Worm (Caenorhabditis elegans): ENCODE data around the gene F54C8.7.
"Not testable (repeated sequence)": the region's sequence is repeated elsewhere in the genome, so short reads cannot be mapped to it uniquely, and the experiment has no call there.

DNA sequence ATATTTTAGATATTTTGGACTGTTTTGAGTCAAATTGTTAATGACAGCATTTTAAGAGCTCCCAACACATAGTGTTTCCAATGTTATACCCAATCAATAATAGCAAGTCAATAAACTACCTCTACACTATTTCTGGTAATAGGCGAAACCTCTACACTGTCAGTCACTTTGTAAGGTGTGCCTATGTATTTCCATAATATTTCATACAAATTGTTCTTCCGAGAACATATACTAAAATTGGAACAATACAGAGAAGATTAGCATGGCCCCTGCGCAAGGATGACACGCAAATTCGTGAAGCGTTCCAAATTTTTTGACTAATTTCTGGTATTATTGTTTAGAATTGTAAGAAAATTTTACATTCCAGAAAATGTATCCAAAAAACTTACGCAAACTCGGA lies 8.2 kb downstream of the F54C8.7 start:
- TF ChIP-seq ama-1 (optimal IDR thresholded peaks at IDR 0.05); B0310.2 (tag; optimal IDR thresholded peaks at IDR 0.05); ceh-13 (GFP tag; optimal IDR thresholded peaks at IDR 0.05); flt-1 (GFP tag; IDR thresholded peaks at IDR 0.05); hnd-1 (tag; optimal IDR thresholded peaks at IDR 0.05); tbx-11 (GFP tag; IDR thresholded peaks at IDR 0.05); aly-1 (tag; optimal IDR thresholded peaks at IDR 0.05); scrt-1 (GFP tag; IDR thresholded peaks at IDR 0.05); hmg-4 (GFP tag; optimal IDR thresholded peaks at IDR 0.05); tbx-37 (GFP tag; conservative IDR thresholded peaks at IDR 0.05): not testable (repeated sequence)
- peak; percentile 52; the same call in 1 of the 2 replicates for TF ChIP-seq pes-1 (GFP tag; IDR thresholded peaks at IDR 0.05)
